Worm (Caenorhabditis elegans): ENCODE data around the gene snpc-3.4.

snpc-3.4 gene

ce11 chrIII:4009181-4009580, 10.7 kb upstream of the snpc-3.4 start:
- no peak for TF ChIP-seq tbx-7 (tag; optimal IDR thresholded peaks at IDR 0.05)
- peak; percentile 86 for TF ChIP-seq nfya-1 (tag; optimal IDR thresholded peaks at IDR 0.05)

DNA sequence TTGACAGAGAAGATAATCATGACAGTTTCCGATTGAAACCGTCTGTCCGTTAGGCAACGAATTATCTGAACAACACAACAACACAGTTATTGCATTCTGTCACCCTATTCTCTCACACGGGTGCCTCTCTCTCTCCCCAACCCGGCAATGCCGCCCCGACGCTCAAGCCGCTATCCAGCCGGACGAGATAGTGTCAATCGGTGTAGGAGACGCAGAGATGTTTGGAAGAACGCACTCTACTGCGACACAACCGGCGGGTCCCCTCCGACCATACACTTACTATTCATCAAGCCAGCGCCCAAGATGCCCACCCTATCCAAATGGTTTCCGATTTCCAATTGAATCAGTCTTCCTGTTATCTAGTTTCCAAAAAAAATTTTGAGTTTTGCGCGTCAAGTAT, 9.7 kb upstream of the snpc-3.4 start:
- TF ChIP-seq nfya-1 (tag; optimal IDR thresholded peaks at IDR 0.05), result peak; percentile 50
- no peak for TF ChIP-seq elt-2 (tag; optimal IDR thresholded peaks at IDR 0.05)
- TF ChIP-seq dmd-4 (tag; optimal IDR thresholded peaks at IDR 0.05; ENCODE audit: borderline replicate concordance), result no peak
- no peak for TF ChIP-seq unc-86 (tag; optimal IDR thresholded peaks at IDR 0.05)
- TF ChIP-seq ceh-34 (tag; optimal IDR thresholded peaks at IDR 0.05), result peak; percentile 55
- no peak for TF ChIP-seq pax-1 (tag; optimal IDR thresholded peaks at IDR 0.05)
- TF ChIP-seq K09A11.1 (tag; optimal IDR thresholded peaks at IDR 0.05; ENCODE audit: insufficient read depth), result no peak
- TF ChIP-seq pha-4 (tag; optimal IDR thresholded peaks at IDR 0.05), result no peak
- peak; percentile 68 for TF ChIP-seq hlh-6 (tag; optimal IDR thresholded peaks at IDR 0.05)
- TF ChIP-seq ceh-31 (tag; optimal IDR thresholded peaks at IDR 0.05), result peak; percentile 25
- TF ChIP-seq Y22D7AL.16 (tag; optimal IDR thresholded peaks at IDR 0.05), result no peak
- TF ChIP-seq pqm-1 (tag; optimal IDR thresholded peaks at IDR 0.05), result no peak
- no peak for TF ChIP-seq elt-4 (tag; optimal IDR thresholded peaks at IDR 0.05)
- TF ChIP-seq ahr-1 (tag; optimal IDR thresholded peaks at IDR 0.05), result no peak
- TF ChIP-seq ztf-16 (tag; optimal IDR thresholded peaks at IDR 0.05), result no peak
- peak; percentile 11 for TF ChIP-seq unc-42 (tag; optimal IDR thresholded peaks at IDR 0.05)
- TF ChIP-seq eyg-1 (tag; optimal IDR thresholded peaks at IDR 0.05), result no peak
- no peak for TF ChIP-seq odd-2 (tag; optimal IDR thresholded peaks at IDR 0.05)
- no peak for TF ChIP-seq hlh-30 (tag; optimal IDR thresholded peaks at IDR 0.05; ENCODE audit: insufficient read depth)
- peak; percentile 69 for TF ChIP-seq tbx-2 (tag; optimal IDR thresholded peaks at IDR 0.05)
- TF ChIP-seq ceh-14 (tag; optimal IDR thresholded peaks at IDR 0.05), result no peak
- TF ChIP-seq T23F11.4 (GFP tag; optimal IDR thresholded peaks at IDR 0.05), result no peak
- TF ChIP-seq ceh-6 (GFP tag; optimal IDR thresholded peaks at IDR 0.05), result peak; percentile 18
- TF ChIP-seq mec-3 (tag; optimal IDR thresholded peaks at IDR 0.05; ENCODE audit: borderline replicate concordance), result no peak
- TF ChIP-seq ref-2 (tag; optimal IDR thresholded peaks at IDR 0.05), result peak; percentile 67
- TF ChIP-seq ceh-2 (tag; optimal IDR thresholded peaks at IDR 0.05), result no peak
- no peak for TF ChIP-seq ttx-3 (tag; optimal IDR thresholded peaks at IDR 0.05)
- TF ChIP-seq hlh-8 (tag; optimal IDR thresholded peaks at IDR 0.05), result no peak
- no peak for TF ChIP-seq hlh-13 (GFP tag; optimal IDR thresholded peaks at IDR 0.05)
- TF ChIP-seq fax-1 (tag; optimal IDR thresholded peaks at IDR 0.05), result no peak
- TF ChIP-seq syd-9 (tag; optimal IDR thresholded peaks at IDR 0.05), result peak; percentile 4
- TF ChIP-seq C08G9.2 (tag; optimal IDR thresholded peaks at IDR 0.05), result peak; percentile 6
- no peak for TF ChIP-seq zip-5 (tag; optimal IDR thresholded peaks at IDR 0.05)

DNA sequence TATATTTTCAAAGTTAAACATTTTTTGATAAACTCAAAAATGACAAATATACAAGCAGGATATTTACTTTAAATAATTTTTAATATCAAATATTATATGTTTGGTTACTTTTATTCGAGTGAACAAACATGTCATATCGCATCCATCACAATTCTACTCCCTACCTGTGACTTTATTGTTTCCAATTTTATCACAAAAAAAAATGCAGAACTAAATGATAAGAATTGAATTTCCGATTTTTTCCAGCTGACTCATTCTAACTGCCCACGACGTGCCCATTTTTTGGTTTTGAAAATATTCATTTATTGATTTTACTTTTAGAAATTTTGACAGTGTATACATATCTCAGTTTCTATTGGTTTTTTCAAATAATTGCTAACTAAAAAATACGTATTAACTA, 8.8 kb upstream of the snpc-3.4 start:
- TF ChIP-seq che-1 (tag; optimal IDR thresholded peaks at IDR 0.05) (no peak), hlh-6 (tag; optimal IDR thresholded peaks at IDR 0.05) (no peak), hlh-15 (tag; optimal IDR thresholded peaks at IDR 0.05) (no peak), mec-3 (tag; optimal IDR thresholded peaks at IDR 0.05; ENCODE audit: borderline replicate concordance) (no peak), unc-86 (tag; optimal IDR thresholded peaks at IDR 0.05) (no peak), madf-2 (tag; optimal IDR thresholded peaks at IDR 0.05) (no peak), K02D7.2 (tag; optimal IDR thresholded peaks at IDR 0.05) (no peak), zip-5 (tag; optimal IDR thresholded peaks at IDR 0.05) (no peak), unc-55 (GFP tag; optimal IDR thresholded peaks at IDR 0.05) (no peak), ceh-30 (tag; optimal IDR thresholded peaks at IDR 0.05) (no peak), ref-2 (tag; optimal IDR thresholded peaks at IDR 0.05) (no peak), pha-4 (tag; optimal IDR thresholded peaks at IDR 0.05) (no peak), ztf-16 (tag; optimal IDR thresholded peaks at IDR 0.05) (no peak), ceh-45 (GFP tag; IDR thresholded peaks at IDR 0.05) (no peak), syd-9 (tag; optimal IDR thresholded peaks at IDR 0.05) (no peak), sdc-2 (tag; optimal IDR thresholded peaks at IDR 0.05) (no peak), C38D4.7 (GFP tag; optimal IDR thresholded peaks at IDR 0.05) (no peak), ceh-48 (tag; optimal IDR thresholded peaks at IDR 0.05) (no peak)
